Worm (Caenorhabditis elegans): ENCODE results near the gene F43H9.4.

Gene F43H9.4

ce11 chrV:8039085-8039525 is 12.6 kb downstream of the F43H9.4 start (continued):
- TF ChIP-seq nhr-11 (tag; optimal IDR thresholded peaks at IDR 0.05) (peak; percentile 71), lin-11 (tag; optimal IDR thresholded peaks at IDR 0.05) (no peak), ama-1 (optimal IDR thresholded peaks at IDR 0.05) (no peak), sem-4 (tag; optimal IDR thresholded peaks at IDR 0.05) (peak; percentile 80)

ce11 chrV:8039606-8040005 is 13.1 kb downstream of the F43H9.4 start:
- TF ChIP-seq lin-11 (tag; optimal IDR thresholded peaks at IDR 0.05) (no peak), sma-9 (GFP tag; optimal IDR thresholded peaks at IDR 0.05) (peak; percentile 5), sma-9 (tag; optimal IDR thresholded peaks at IDR 0.05) (no peak), gmeb-1 (tag; optimal IDR thresholded peaks at IDR 0.05) (no peak), ama-1 (optimal IDR thresholded peaks at IDR 0.05) (peak; percentile 73), elt-3 (tag; optimal IDR thresholded peaks at IDR 0.05) (no peak), nhr-21 (tag; optimal IDR thresholded peaks at IDR 0.05) (peak; percentile 34), nhr-25 (tag; optimal IDR thresholded peaks at IDR 0.05) (no peak)

ce11 chrV:8040247-8041084 is 14.0 kb downstream of the F43H9.4 start:
- TF ChIP-seq nhr-237 (tag; optimal IDR thresholded peaks at IDR 0.05) (no peak), unc-39 (tag; optimal IDR thresholded peaks at IDR 0.05) (no peak), elt-1 (tag; optimal IDR thresholded peaks at IDR 0.05) (no peak), lin-13 (GFP tag; optimal IDR thresholded peaks at IDR 0.05) (no peak), nhr-10 (tag; optimal IDR thresholded peaks at IDR 0.05) (no peak), nhr-25 (tag; optimal IDR thresholded peaks at IDR 0.05) (peak; percentile 43), sma-9 (GFP tag; optimal IDR thresholded peaks at IDR 0.05) (peak; percentile 79), sma-9 (tag; optimal IDR thresholded peaks at IDR 0.05) (no peak), nhr-23 (tag; optimal IDR thresholded peaks at IDR 0.05) (no peak), zag-1 (tag; optimal IDR thresholded peaks at IDR 0.05) (no peak), blmp-1 (tag; optimal IDR thresholded peaks at IDR 0.05; ENCODE audit: insufficient read depth) (peak; percentile 83), ztf-1 (GFP tag; conservative IDR thresholded peaks at IDR 0.05) (no peak), snpc-4 (tag; optimal IDR thresholded peaks at IDR 0.05) (no peak), nhr-77 (tag; optimal IDR thresholded peaks at IDR 0.05) (no peak), ZK546.5 (tag; optimal IDR thresholded peaks at IDR 0.05) (no peak), ceh-16 (tag; optimal IDR thresholded peaks at IDR 0.05) (peak; percentile 64), alr-1 (tag; optimal IDR thresholded peaks at IDR 0.05) (no peak), mbf-1 (tag; optimal IDR thresholded peaks at IDR 0.05) (no peak), ceh-82 (tag; optimal IDR thresholded peaks at IDR 0.05) (no peak), nhr-129 (tag; optimal IDR thresholded peaks at IDR 0.05) (no peak), unc-55 (GFP tag; optimal IDR thresholded peaks at IDR 0.05) (no peak), mab-5 (tag; optimal IDR thresholded peaks at IDR 0.05) (no peak), nhr-6 (tag; optimal IDR thresholded peaks at IDR 0.05) (no peak), R02D3.7 (tag; optimal IDR thresholded peaks at IDR 0.05) (no peak), skn-1 (tag; optimal IDR thresholded peaks at IDR 0.05) (no peak), sem-4 (tag; optimal IDR thresholded peaks at IDR 0.05) (peak; percentile 1), elt-3 (tag; optimal IDR thresholded peaks at IDR 0.05) (no peak), C34F6.9 (tag; optimal IDR thresholded peaks at IDR 0.05) (no peak), nhr-11 (tag; optimal IDR thresholded peaks at IDR 0.05) (no peak), fos-1 (tag; optimal IDR thresholded peaks at IDR 0.05) (peak; percentile 55), nhr-21 (tag; optimal IDR thresholded peaks at IDR 0.05) (peak; percentile 93), egl-27 (tag; optimal IDR thresholded peaks at IDR 0.05) (peak; percentile 33), ztf-4 (tag; optimal IDR thresholded peaks at IDR 0.05) (no peak), crh-2 (tag; optimal IDR thresholded peaks at IDR 0.05) (no peak), nhr-12 (tag; optimal IDR thresholded peaks at IDR 0.05) (no peak), F13H6.1 (tag; optimal IDR thresholded peaks at IDR 0.05) (no peak), aly-2 (tag; optimal IDR thresholded peaks at IDR 0.05) (no peak), ama-1 (optimal IDR thresholded peaks at IDR 0.05) (peak; percentile 94), gmeb-1 (tag; optimal IDR thresholded peaks at IDR 0.05) (no peak), unc-62 (GFP tag; optimal IDR thresholded peaks at IDR 0.05) (no peak), lin-39 (tag; optimal IDR thresholded peaks at IDR 0.05) (no peak), ztf-11 (tag; optimal IDR thresholded peaks at IDR 0.05) (no peak), lin-11 (tag; optimal IDR thresholded peaks at IDR 0.05) (no peak), dmd-4 (tag; optimal IDR thresholded peaks at IDR 0.05) (no peak), peb-1 (tag; optimal IDR thresholded peaks at IDR 0.05) (no peak), lsy-2 (tag; optimal IDR thresholded peaks at IDR 0.05) (no peak), Y55F3AM.14 (GFP tag; optimal IDR thresholded peaks at IDR 0.05) (no peak), mdl-1 (tag; optimal IDR thresholded peaks at IDR 0.05) (no peak)
